Fruit fly (Drosophila melanogaster) whole organism, prepupa: ENCODE data around the gene wg.
A peak's percentile ranks its signal among the peaks of the same experiment; 100 is the strongest.

Experiments
- CG10631 ChIP-seq: fragments of 200-800 bp; sonication (Bioruptor generic); optimal IDR thresholded peaks from 2 replicates; lab custom pipeline; 2016; ENCODE audit warnings: missing biosample characterization, missing genetic modification characterization
- CG10669 ChIP-seq: fragments of 200-800 bp; sonication (Bioruptor generic); optimal IDR thresholded peaks from 3 replicates; lab custom pipeline; 2018; ENCODE audit warnings: missing biosample characterization, mild to moderate bottlenecking, missing genetic modification characterization, moderate library complexity
- CG11762 ChIP-seq: fragments of 200-800 bp; sonication (Bioruptor generic); optimal IDR thresholded peaks from 3 replicates; lab custom pipeline; 2016; ENCODE audit warnings: missing biosample characterization, missing genetic modification characterization; ENCODE audit not compliant: insufficient read depth
- CG15336 ChIP-seq: fragments of 200-800 bp; sonication (Bioruptor generic); IDR thresholded peaks from 2 replicates; pipeline ENCODE4 v1.3.6; 2022; ENCODE audit warnings: missing biosample characterization, missing genetic modification characterization
- CG1621 ChIP-seq: fragments of 200-800 bp; sonication (Bioruptor generic); optimal IDR thresholded peaks from 3 replicates; lab custom pipeline; 2018; ENCODE audit warnings: missing biosample characterization, mild to moderate bottlenecking, missing genetic modification characterization
- CG16779 ChIP-seq: fragments of 200-800 bp; sonication (Bioruptor generic); optimal IDR thresholded peaks from 3 replicates; lab custom pipeline; 2017; ENCODE audit warnings: missing biosample characterization, mild to moderate bottlenecking, missing genetic modification characterization
- CG3032 ChIP-seq: fragments of 200-800 bp; optimal IDR thresholded peaks from 2 replicates; lab custom pipeline; 2019; ENCODE audit warnings: missing biosample characterization, mild to moderate bottlenecking, missing genetic modification characterization, moderate library complexity
- CG31627 ChIP-seq: fragments of 200-800 bp; sonication (Bioruptor generic); optimal IDR thresholded peaks from 3 replicates; lab custom pipeline; 2016; ENCODE audit warnings: missing biosample characterization, missing genetic modification characterization
- CG32006 ChIP-seq: fragments of 200-800 bp; sonication (Bioruptor generic); optimal IDR thresholded peaks from 3 replicates; lab custom pipeline; 2017; ENCODE audit warnings: missing biosample characterization, mild to moderate bottlenecking, missing genetic modification characterization
- CG34406 ChIP-seq: fragments of 200-800 bp; sonication (Bioruptor generic); optimal IDR thresholded peaks from 3 replicates; lab custom pipeline; 2016; ENCODE audit warnings: missing biosample characterization, missing genetic modification characterization
- CG3919 ChIP-seq: fragments of 200-800 bp; sonication (Bioruptor generic); optimal IDR thresholded peaks from 3 replicates; lab custom pipeline; 2016; ENCODE audit warnings: missing biosample characterization, missing genetic modification characterization
- CG4318 ChIP-seq: fragments of 200-800 bp; sonication (Bioruptor generic); optimal IDR thresholded peaks from 3 replicates; lab custom pipeline; 2017; ENCODE audit warnings: missing biosample characterization, mild to moderate bottlenecking, missing genetic modification characterization
- CG6163 ChIP-seq: fragments of 200-800 bp; sonication (Bioruptor generic); IDR thresholded peaks from 3 replicates; pipeline ENCODE4 v1.3.6; 2022; ENCODE audit warnings: missing biosample characterization, missing genetic modification characterization
- CG6792 ChIP-seq: fragments of 200-800 bp; sonication (Bioruptor generic); optimal IDR thresholded peaks from 3 replicates; lab custom pipeline; 2016; ENCODE audit warnings: missing biosample characterization, missing genetic modification characterization
- CG6808 ChIP-seq: fragments of 200-800 bp; sonication (Bioruptor generic); optimal IDR thresholded peaks from 3 replicates; lab custom pipeline; 2017; ENCODE audit warnings: missing biosample characterization, missing genetic modification characterization, mild to moderate bottlenecking, moderate library complexity, missing genetic modification reagents
- CG6854 ChIP-seq: fragments of 200-800 bp; sonication (Bioruptor generic); optimal IDR thresholded peaks from 2 replicates; lab custom pipeline; 2017; ENCODE audit warnings: missing biosample characterization, mild to moderate bottlenecking, missing genetic modification characterization
- CG7368 ChIP-seq: fragments of 200-800 bp; sonication (Bioruptor generic); optimal IDR thresholded peaks from 3 replicates; lab custom pipeline; 2016; ENCODE audit warnings: missing biosample characterization, missing genetic modification characterization
- CG8119 ChIP-seq: fragments of 200-800 bp; sonication (Bioruptor generic); IDR thresholded peaks from 3 replicates; pipeline ENCODE4 v1.3.6; 2022; ENCODE audit warnings: missing biosample characterization, missing genetic modification characterization
- CG8632 ChIP-seq: fragments of 200-800 bp; sonication (Bioruptor generic); optimal IDR thresholded peaks from 3 replicates; lab custom pipeline; 2016; ENCODE audit warnings: missing biosample characterization, missing genetic modification characterization
- CG9139 ChIP-seq: fragments of 200-800 bp; sonication (Bioruptor generic); optimal IDR thresholded peaks from 3 replicates; lab custom pipeline; 2017; ENCODE audit warnings: missing biosample characterization, mild to moderate bottlenecking, missing genetic modification characterization
- Eip75B ChIP-seq: fragments of 200-800 bp; sonication (Bioruptor generic); optimal IDR thresholded peaks from 3 replicates; lab custom pipeline; 2016; ENCODE audit warnings: missing biosample characterization, missing genetic modification characterization
- Eip78C ChIP-seq: fragments of 200-800 bp; sonication (Bioruptor generic); peaks from one replicate; lab custom pipeline; 2016; ENCODE audit warnings: missing biosample characterization, missing genetic modification characterization
- Eip93F ChIP-seq: fragments of 200-800 bp; sonication (Bioruptor generic); optimal IDR thresholded peaks from 2 replicates; lab custom pipeline; 2016; ENCODE audit warnings: missing biosample characterization, mild to moderate bottlenecking, missing genetic modification characterization
- Ets21C ChIP-seq: fragments of 200-800 bp; sonication (Bioruptor generic); optimal IDR thresholded peaks from 3 replicates; lab custom pipeline; 2016; ENCODE audit warnings: missing biosample characterization, missing genetic modification characterization
- Ets96B ChIP-seq: fragments of 200-800 bp; optimal IDR thresholded peaks from 2 replicates; lab custom pipeline; 2019; ENCODE audit warnings: missing biosample characterization, mild to moderate bottlenecking, missing genetic modification characterization, moderate library complexity
- Gug ChIP-seq: fragments of 200-800 bp; sonication (Bioruptor generic); IDR thresholded peaks from 2 replicates; pipeline ENCODE4 v1.3.6; 2022; ENCODE audit warnings: missing biosample characterization, missing genetic modification characterization
- Hr38 ChIP-seq: sonication (Bioruptor generic); optimal IDR thresholded peaks from 2 replicates; lab custom pipeline; 2016; ENCODE audit warnings: missing biosample characterization, missing genetic modification characterization
- Hr39 ChIP-seq: fragments of 200-800 bp; sonication (Bioruptor generic); optimal IDR thresholded peaks from 2 replicates; lab custom pipeline; 2016; ENCODE audit warnings: missing biosample characterization, missing genetic modification characterization
- Hr4 ChIP-seq: fragments of 200-800 bp; sonication (Bioruptor generic); optimal IDR thresholded peaks from 3 replicates; lab custom pipeline; 2016; ENCODE audit warnings: missing biosample characterization, missing genetic modification characterization
- Lpt ChIP-seq: fragments of 200-800 bp; sonication (Bioruptor generic); optimal IDR thresholded peaks from 3 replicates; lab custom pipeline; 2016; ENCODE audit warnings: missing biosample characterization, missing genetic modification characterization
- Met ChIP-seq: fragments of 200-800 bp; sonication (Bioruptor generic); optimal IDR thresholded peaks from 3 replicates; lab custom pipeline; 2016; ENCODE audit warnings: missing biosample characterization, missing genetic modification characterization
- OdsH ChIP-seq: fragments of 200-800 bp; sonication (Bioruptor generic); optimal IDR thresholded peaks from 3 replicates; lab custom pipeline; 2016; ENCODE audit warnings: missing biosample characterization, missing genetic modification characterization
- Smox ChIP-seq: fragments of 200-800 bp; sonication (Bioruptor generic); optimal IDR thresholded peaks from 3 replicates; lab custom pipeline; 2016; ENCODE audit warnings: missing biosample characterization, missing genetic modification characterization
- Sox102F ChIP-seq: fragments of 200-800 bp; sonication (Bioruptor generic); optimal IDR thresholded peaks from 2 replicates; lab custom pipeline; 2016; ENCODE audit warnings: missing biosample characterization, mild to moderate bottlenecking, missing genetic modification characterization
- Sox15 ChIP-seq: fragments of 200-800 bp; sonication (Bioruptor generic); optimal IDR thresholded peaks from 3 replicates; lab custom pipeline; 2016; ENCODE audit warnings: missing biosample characterization, missing genetic modification characterization
- achi ChIP-seq: fragments of 200-800 bp; sonication (Bioruptor generic); optimal IDR thresholded peaks from 3 replicates; lab custom pipeline; 2016; ENCODE audit warnings: missing biosample characterization, missing genetic modification characterization
- cyc ChIP-seq: fragments of 200-800 bp; sonication (Bioruptor generic); optimal IDR thresholded peaks from 3 replicates; lab custom pipeline; 2016; ENCODE audit warnings: missing biosample characterization, missing genetic modification characterization
- dac ChIP-seq: fragments of 200-800 bp; sonication (Bioruptor generic); optimal IDR thresholded peaks from 2 replicates; lab custom pipeline; 2017; ENCODE audit warnings: missing biosample characterization, mild to moderate bottlenecking, missing genetic modification characterization
- dsx ChIP-seq: fragments of 200-800 bp; optimal IDR thresholded peaks from 3 replicates; lab custom pipeline; 2019; ENCODE audit warnings: missing biosample characterization, mild to moderate bottlenecking, missing genetic modification characterization, moderate library complexity; ENCODE audit not compliant: poor library complexity, severe bottlenecking
- eg ChIP-seq: fragments of 200-800 bp; sonication (Bioruptor generic); IDR thresholded peaks from 3 replicates; pipeline ENCODE4 v1.3.6; 2022; ENCODE audit warnings: missing biosample characterization, missing genetic modification characterization
- esn ChIP-seq: fragments of 200-800 bp; sonication (Bioruptor generic); optimal IDR thresholded peaks from 2 replicates; lab custom pipeline; 2016; ENCODE audit warnings: missing biosample characterization, mild to moderate bottlenecking, missing genetic modification characterization, moderate library complexity
- fd85E ChIP-seq: fragments of 200-800 bp; sonication (Bioruptor generic); optimal IDR thresholded peaks from 3 replicates; lab custom pipeline; 2016; ENCODE audit warnings: missing biosample characterization, missing genetic modification characterization
- lz ChIP-seq: fragments of 200-800 bp; sonication (Bioruptor generic); optimal IDR thresholded peaks from 3 replicates; lab custom pipeline; 2016; ENCODE audit warnings: missing biosample characterization, missing genetic modification characterization
- net ChIP-seq: fragments of 200-800 bp; sonication (Bioruptor generic); optimal IDR thresholded peaks from 3 replicates; lab custom pipeline; 2016; ENCODE audit warnings: missing biosample characterization, missing genetic modification characterization
- pdm3 ChIP-seq: fragments of 200-800 bp; sonication (Bioruptor generic); optimal IDR thresholded peaks from 3 replicates; lab custom pipeline; 2016; ENCODE audit warnings: missing biosample characterization, missing genetic modification characterization
- salr ChIP-seq, 2 experiments: fragments of 200-800 bp; sonication (Bioruptor generic); optimal IDR thresholded peaks; 3 replicates each; lab custom pipeline; 2016 to 2018; ENCODE audit warnings: missing biosample characterization in 2 of 2, missing genetic modification characterization in 2 of 2, mild to moderate bottlenecking in 1 of 2
- spab ChIP-seq: fragments of 200-800 bp; sonication (Bioruptor generic); optimal IDR thresholded peaks from 2 replicates; lab custom pipeline; 2017; ENCODE audit warnings: missing biosample characterization, mild to moderate bottlenecking, missing genetic modification characterization, missing genetic modification reagents
- ss ChIP-seq, 2 experiments: fragments of 200-800 bp; sonication (Bioruptor generic); optimal IDR thresholded peaks; 2 replicates in 1 of 2; 3 replicates in 1 of 2; lab custom pipeline; 2017 to 2018; ENCODE audit warnings: mild to moderate bottlenecking in 2 of 2, missing biosample characterization in 2 of 2, missing genetic modification characterization in 2 of 2, moderate library complexity in 1 of 2
- svp ChIP-seq: fragments of 200-800 bp; sonication (Bioruptor generic); peaks from one replicate; lab custom pipeline; 2016; ENCODE audit warnings: missing biosample characterization, missing genetic modification characterization
- vri ChIP-seq: fragments of 200-800 bp; sonication (Bioruptor generic); optimal IDR thresholded peaks from 3 replicates; lab custom pipeline; 2016; ENCODE audit warnings: missing biosample characterization, mild to moderate bottlenecking, missing genetic modification characterization

The wg gene

dm6 chr2L:7319335-7319734 is 12.4 kb downstream of the wg start (continued):
- TF ChIP-seq pdm3 (GFP tag; lab: Kevin White, UChicago), result no peak
- no peak for TF ChIP-seq CG6854
- TF ChIP-seq CG9139 (GFP tag; lab: Kevin White, UChicago), result no peak
- TF ChIP-seq CG10631 (GFP tag; lab: Kevin White, UChicago), result peak; percentile 37
- no peak for TF ChIP-seq CG4318 (GFP tag; lab: Kevin White, UChicago)
- peak; percentile 36 for TF ChIP-seq CG8632 (GFP tag; lab: Kevin White, UChicago)
- TF ChIP-seq CG7368 (GFP tag; lab: Kevin White, UChicago), result peak; percentile 3
- peak; percentile 10 for TF ChIP-seq achi (GFP tag; lab: Kevin White, UChicago)
- no peak for TF ChIP-seq Eip93F
- no peak for TF ChIP-seq CG6808 (GFP tag; lab: Kevin White, UChicago)

dm6 chr2L:7319914-7320313 is 13.0 kb downstream of the wg start:
- TF ChIP-seq vri (GFP tag; lab: Kevin White, UChicago) (peak; percentile 85), Eip78C (GFP tag; lab: Kevin White, UChicago) (peak; percentile 84), CG3032 (tag; lab: Kevin White, UChicago) (peak; percentile 58), fd85E (GFP tag; lab: Kevin White, UChicago) (no peak), Eip75B (GFP tag; lab: Kevin White, UChicago) (peak; percentile 74), Hr4 (GFP tag; lab: Kevin White, UChicago) (no peak), Gug (GFP tag; lab: Robert Waterston, UW) (no peak), Sox15 (peak; percentile 47), CG6163 (GFP tag; lab: Robert Waterston, UW) (peak; percentile 76), CG15336 (GFP tag; lab: Robert Waterston, UW) (no peak), CG10669 (peak; percentile 44), net (GFP tag; lab: Kevin White, UChicago) (peak; percentile 1), CG8632 (GFP tag; lab: Kevin White, UChicago) (peak; percentile 38), salr (GFP tag; optimal IDR thresholded peaks at IDR 0.05; lab: Kevin White, UChicago) (peak in 1 of 2 experiments; percentile 46), Smox (GFP tag; lab: Kevin White, UChicago) (peak; percentile 75), Sox102F (peak; percentile 80), OdsH (GFP tag; lab: Kevin White, UChicago) (peak; percentile 44), CG34406 (GFP tag; lab: Kevin White, UChicago) (peak; percentile 43), CG1621 (tag; lab: Kevin White, UChicago) (peak; percentile 76), lz (GFP tag; lab: Kevin White, UChicago) (peak; percentile 70), CG7368 (GFP tag; lab: Kevin White, UChicago) (peak; percentile 25), CG8119 (GFP tag; lab: Robert Waterston, UW) (peak; percentile 23; the same call in 1 of the 3 replicates), svp (GFP tag; lab: Kevin White, UChicago) (peak; percentile 96), Ets21C (GFP tag; lab: Kevin White, UChicago) (peak; percentile 32), Hr39 (GFP tag; lab: Kevin White, UChicago) (peak; percentile 67), CG4318 (GFP tag; lab: Kevin White, UChicago) (no peak), spab (peak; percentile 54), CG10631 (GFP tag; lab: Kevin White, UChicago) (peak; percentile 59), Met (GFP tag; lab: Kevin White, UChicago) (peak; percentile 83), CG11762 (no peak), esn (GFP tag; lab: Kevin White, UChicago) (peak; percentile 75), dsx (GFP tag; lab: Kevin White, UChicago) (peak; percentile 68), CG16779 (tag; lab: Kevin White, UChicago) (no peak), CG9139 (GFP tag; lab: Kevin White, UChicago) (peak; percentile 66), achi (GFP tag; lab: Kevin White, UChicago) (peak; percentile 55), cyc (GFP tag; lab: Kevin White, UChicago) (peak; percentile 76), CG32006 (no peak), ss (GFP tag; optimal IDR thresholded peaks at IDR 0.05; lab: Kevin White, UChicago) (peak; percentile 73 to 75), CG3919 (GFP tag; lab: Kevin White, UChicago) (peak; percentile 72), dac (no peak), eg (GFP tag; lab: Robert Waterston, UW) (no peak), Ets96B (tag; lab: Kevin White, UChicago) (peak; percentile 72), CG6792 (GFP tag; lab: Kevin White, UChicago) (peak; percentile 70), Hr38 (GFP tag; lab: Kevin White, UChicago) (no peak), Lpt (GFP tag; lab: Kevin White, UChicago) (no peak), CG31627 (peak; percentile 64)
